Worm (Caenorhabditis elegans): ENCODE data around the gene ZC204.6.
"Not testable (repeated sequence)": the region's sequence is repeated elsewhere in the genome, so short reads cannot be mapped to it uniquely, and the experiment has no call there.

Gene ZC204.6

DNA sequence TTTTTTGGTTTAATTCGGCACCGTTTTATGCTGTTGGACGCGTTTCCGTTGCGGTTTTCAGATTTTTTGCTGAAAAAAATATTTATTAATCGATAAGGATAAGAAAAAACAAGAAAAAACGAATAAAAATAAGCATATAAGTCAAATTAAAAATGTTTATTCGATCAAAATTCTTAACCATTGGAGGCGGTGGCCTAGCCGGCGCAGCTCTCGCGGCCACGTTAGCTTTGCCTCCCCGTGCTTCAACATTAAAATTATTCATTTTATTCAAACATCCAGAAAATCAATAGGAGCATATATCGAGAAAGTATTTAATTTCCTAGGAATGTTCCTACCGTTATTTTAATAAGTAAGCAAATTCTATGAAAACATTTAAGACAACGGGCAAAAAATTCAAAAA lies 18.3 kb upstream of the ZC204.6 start, which contains the start of gene ZC204.14:
TSS of gene ZC204.14 (minus strand) at position 69 of the 400 bp plus-strand sequence.
- TF ChIP-seq him-1 (tag; optimal IDR thresholded peaks at IDR 0.05) (no peak), W03F9.2 (tag; optimal IDR thresholded peaks at IDR 0.05) (no peak), dao-5 (tag; optimal IDR thresholded peaks at IDR 0.05) (no peak)

DNA sequence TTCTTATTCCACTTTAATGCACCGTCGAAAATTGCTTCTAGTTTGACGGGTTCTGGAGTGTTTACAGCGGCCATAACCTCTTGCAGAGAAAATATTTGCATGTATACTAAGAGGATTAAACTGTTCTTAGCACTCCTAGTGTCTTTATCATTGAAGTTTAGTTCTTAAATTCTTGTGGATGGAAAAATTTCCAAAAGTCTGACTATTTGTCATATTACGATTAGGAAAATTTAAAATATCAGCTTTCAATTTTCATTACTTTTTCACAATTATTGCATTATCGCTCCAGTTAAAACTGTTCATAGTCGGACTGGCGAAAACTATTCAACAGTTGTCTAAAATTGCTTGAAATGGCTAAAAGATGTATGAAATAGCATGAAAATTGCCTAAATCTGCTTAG lies 16.3 kb upstream of the ZC204.6 start, which contains the start of gene ZC204.13:
TSS of gene ZC204.13 (minus strand) at position 101 of the 400 bp plus-strand sequence.
- TF ChIP-seq W03F9.2, dao-5, him-1 (tag; optimal IDR thresholded peaks at IDR 0.05): not testable (repeated sequence)

- TF ChIP-seq W03F9.2 (tag; optimal IDR thresholded peaks at IDR 0.05): no peak
Observed at ce11 chrII:1657202-1657601, 12.6 kb upstream of the ZC204.6 start, which contains the start of gene ZC204.12. Gene ZC204.12, minus strand, starts transcription at chrII:1657302.

- TF ChIP-seq him-1 (tag; optimal IDR thresholded peaks at IDR 0.05): no peak
- no peak for TF ChIP-seq dao-5 (tag; optimal IDR thresholded peaks at IDR 0.05)
- TF ChIP-seq W03F9.2 (tag; optimal IDR thresholded peaks at IDR 0.05): no peak
Observed at ce11 chrII:1654917-1655316, 10.3 kb upstream of the ZC204.6 start, which contains the start of gene btb-12. Gene btb-12, plus strand, starts transcription at chrII:1655217.

DNA sequence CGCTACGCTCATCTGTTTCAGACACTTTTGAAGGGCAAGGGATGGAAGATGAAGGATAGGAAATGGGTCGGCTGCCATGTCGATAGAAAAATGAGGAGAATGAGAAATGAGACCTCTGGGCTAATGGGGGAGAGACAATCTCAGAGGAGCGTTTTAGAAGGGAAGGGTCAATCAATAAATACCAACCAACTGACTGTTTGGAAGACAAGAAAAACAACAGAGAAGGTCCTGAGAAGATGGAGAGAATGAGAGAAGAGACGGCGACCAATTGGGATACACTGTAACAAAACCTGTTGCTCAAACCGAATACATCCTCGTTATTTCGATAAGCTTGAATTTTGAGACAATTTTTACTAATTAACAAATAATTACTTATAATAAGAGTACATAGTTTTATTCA lies 8.8 kb upstream of the ZC204.6 start, which contains the start of gene fbxb-15:
TSS of gene fbxb-15 (minus strand) at position 101 of the 400 bp plus-strand sequence.
- TF ChIP-seq W03F9.2 (tag; optimal IDR thresholded peaks at IDR 0.05) (no peak), dao-5 (tag; optimal IDR thresholded peaks at IDR 0.05) (no peak), him-1 (tag; optimal IDR thresholded peaks at IDR 0.05) (no peak)

- no peak for TF ChIP-seq him-1 (tag; optimal IDR thresholded peaks at IDR 0.05)
- no peak for TF ChIP-seq dao-5 (tag; optimal IDR thresholded peaks at IDR 0.05)
- no peak for TF ChIP-seq W03F9.2 (tag; optimal IDR thresholded peaks at IDR 0.05)
Observed at ce11 chrII:1651804-1652203, 7.2 kb upstream of the ZC204.6 start, which contains the start of gene fbxb-16. Gene fbxb-16, minus strand, starts transcription at chrII:1651904.

DNA sequence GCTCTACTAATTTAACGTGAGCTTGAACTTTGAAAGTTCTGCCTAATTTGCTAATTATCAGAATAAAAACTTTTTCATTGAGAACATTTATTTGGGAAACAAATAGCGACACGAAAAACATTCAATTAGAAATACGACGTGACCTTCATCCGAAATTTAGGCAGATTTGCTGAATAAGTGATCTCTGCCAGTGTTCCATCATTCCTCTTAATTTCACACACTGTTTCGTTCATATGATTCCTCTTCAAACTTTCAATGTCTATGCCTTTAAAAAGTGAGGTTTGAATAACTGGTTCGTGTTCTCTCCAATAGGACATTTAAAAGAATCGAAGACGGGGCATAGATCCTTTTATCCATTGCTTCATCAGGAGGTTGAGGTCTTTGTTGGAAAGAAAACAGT lies 5.9 kb upstream of the ZC204.6 start, which contains the start of gene fbxb-20:
TSS of gene fbxb-20 (minus strand) at position 101 of the 400 bp plus-strand sequence.
- TF ChIP-seq him-1 (tag; optimal IDR thresholded peaks at IDR 0.05) (no peak), W03F9.2 (tag; optimal IDR thresholded peaks at IDR 0.05) (no peak), dao-5 (tag; optimal IDR thresholded peaks at IDR 0.05) (no peak)

DNA sequence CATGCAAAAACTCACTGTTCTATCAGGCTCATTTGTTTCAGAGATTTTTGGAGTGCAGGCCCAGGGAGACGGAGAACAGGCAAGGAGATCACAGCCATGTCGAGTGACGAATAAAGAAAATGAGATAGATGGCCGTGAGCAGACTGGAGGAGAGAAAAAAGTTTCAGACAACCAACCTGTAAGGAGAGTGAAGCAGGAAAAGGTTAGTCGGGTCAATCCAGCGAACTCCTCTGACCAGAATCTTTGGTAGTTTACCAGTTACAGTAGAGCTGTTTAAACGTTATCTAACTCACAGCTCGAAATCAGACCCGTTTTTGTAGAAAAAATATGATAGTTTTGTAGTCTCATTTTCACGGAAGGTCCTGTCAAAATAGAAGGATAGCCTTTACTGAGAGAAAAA lies 4.1 kb upstream of the ZC204.6 start, which contains the start of gene fbxb-21:
TSS of gene fbxb-21 (minus strand) at position 101 of the 400 bp plus-strand sequence.
- TF ChIP-seq dao-5 (tag; optimal IDR thresholded peaks at IDR 0.05): no peak
- TF ChIP-seq him-1 (tag; optimal IDR thresholded peaks at IDR 0.05): no peak
- no peak for TF ChIP-seq W03F9.2 (tag; optimal IDR thresholded peaks at IDR 0.05)

DNA sequence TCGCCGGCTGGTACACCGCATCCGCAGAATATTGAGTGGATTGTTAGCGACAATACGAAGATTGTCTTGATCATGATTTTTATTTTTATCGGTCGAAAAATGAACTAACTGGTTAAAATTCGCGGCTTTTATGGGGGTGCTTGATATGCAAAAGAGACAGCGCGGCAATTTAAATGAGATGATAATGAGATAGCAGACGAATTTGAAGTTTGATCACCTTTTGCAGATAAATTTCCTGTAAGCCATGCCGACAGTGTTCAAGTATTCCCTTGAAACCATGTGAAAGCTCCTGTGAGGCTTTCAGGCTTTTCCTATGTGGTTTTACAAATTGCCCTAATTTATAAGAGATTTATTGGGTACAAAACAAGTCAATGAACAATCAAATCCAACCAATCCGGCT lies 1.6 kb upstream of the ZC204.6 start, which contains the start of gene ZC204.17:
TSS of gene ZC204.17 (minus strand) at position 101 of the 400 bp plus-strand sequence.
- TF ChIP-seq W03F9.2 (tag; optimal IDR thresholded peaks at IDR 0.05): no peak
- TF ChIP-seq him-1 (tag; optimal IDR thresholded peaks at IDR 0.05): no peak
- no peak for TF ChIP-seq dao-5 (tag; optimal IDR thresholded peaks at IDR 0.05)

ce11 chrII:1640496-1640895 lies 4.1 kb downstream of the ZC204.6 start, which contains the start of gene srh-72:
Gene srh-72, minus strand, starts transcription at chrII:1640596.
- TF ChIP-seq him-1 (tag; optimal IDR thresholded peaks at IDR 0.05) (no peak), W03F9.2 (tag; optimal IDR thresholded peaks at IDR 0.05) (no peak), dao-5 (tag; optimal IDR thresholded peaks at IDR 0.05) (no peak)

DNA sequence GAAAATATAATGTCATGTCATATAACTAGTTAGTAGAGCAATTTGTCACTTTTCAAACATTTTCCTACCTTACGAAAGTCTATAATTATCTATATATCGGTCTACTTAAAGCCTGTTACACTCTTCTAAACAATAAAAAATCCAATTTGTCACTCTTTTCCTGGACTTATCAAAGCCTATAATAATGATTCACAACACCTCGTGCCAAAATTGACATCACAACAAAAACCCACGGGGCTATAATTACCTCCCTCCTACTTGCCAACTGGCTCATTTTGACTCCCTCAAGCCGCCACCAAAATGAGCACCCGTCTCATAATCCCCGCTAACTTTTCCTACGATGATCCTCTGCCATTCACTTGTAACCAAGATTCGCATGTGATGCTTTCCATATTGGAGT lies 8.2 kb downstream of the ZC204.6 start, which contains the start of gene srg-20:
TSS of gene srg-20 (plus strand) at position 301 of the 400 bp plus-strand sequence.
- TF ChIP-seq W03F9.2, him-1, dao-5 (tag; optimal IDR thresholded peaks at IDR 0.05): not testable (repeated sequence)

DNA sequence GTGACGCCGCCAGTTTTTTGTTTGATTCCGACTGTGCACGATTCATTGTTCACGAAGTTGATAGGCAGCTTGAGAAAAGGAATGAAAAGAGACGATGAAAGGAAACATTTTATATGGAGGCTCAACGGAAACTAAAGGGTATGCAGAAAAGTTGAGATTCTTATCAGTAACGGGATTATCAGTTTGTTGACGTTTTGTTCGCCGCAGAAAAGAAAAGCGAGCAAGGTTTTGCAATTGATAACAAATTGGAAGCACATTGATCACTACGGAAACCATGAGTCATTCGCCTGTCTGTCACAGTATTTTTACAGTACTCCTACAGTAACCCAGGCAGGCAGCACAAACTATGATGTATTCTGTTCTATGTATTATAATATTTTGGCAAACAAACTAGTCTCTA lies 8.7 kb downstream of the ZC204.6 start:
- TF ChIP-seq W03F9.2 (tag; optimal IDR thresholded peaks at IDR 0.05) (no peak), him-1 (tag; optimal IDR thresholded peaks at IDR 0.05) (no peak), dao-5 (tag; optimal IDR thresholded peaks at IDR 0.05) (no peak)

ce11 chrII:1633490-1633889 lies 11.1 kb downstream of the ZC204.6 start, which contains the start of gene C08E3.1:
Gene C08E3.1, plus strand, starts transcription at chrII:1633790.
- not testable (repeated sequence) for TF ChIP-seq dao-5, W03F9.2, him-1 (tag; optimal IDR thresholded peaks at IDR 0.05)

DNA sequence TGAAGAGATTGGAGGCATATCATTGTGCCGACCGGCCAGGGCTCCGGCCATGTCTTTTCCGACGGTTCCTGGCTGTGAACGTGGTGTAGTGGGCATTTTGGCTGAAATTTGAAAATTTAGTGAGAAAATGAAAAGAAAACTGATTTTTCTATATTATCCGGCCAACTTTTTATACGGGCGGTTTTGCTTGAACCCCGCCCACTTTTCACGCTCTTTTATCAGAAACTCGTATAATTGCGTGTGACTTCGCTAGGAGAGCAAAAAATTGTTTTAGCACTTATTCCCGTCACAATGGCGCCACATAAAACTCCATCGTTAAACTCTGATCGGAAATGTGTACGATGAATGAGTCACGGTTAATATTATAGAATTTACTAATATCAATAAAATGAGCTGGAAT lies 12.4 kb downstream of the ZC204.6 start, which contains the start of gene C08E3.13:
TSS of gene C08E3.13 (minus strand) at position 101 of the 400 bp plus-strand sequence.
- not testable (repeated sequence) for TF ChIP-seq him-1, dao-5, W03F9.2 (tag; optimal IDR thresholded peaks at IDR 0.05)

All from whole organism, L4/young adult.